Worm (Caenorhabditis elegans): ENCODE data around the gene ymel-1.
A peak's percentile ranks its signal among the peaks of the same experiment; 100 is the strongest.

ymel-1 gene

DNA sequence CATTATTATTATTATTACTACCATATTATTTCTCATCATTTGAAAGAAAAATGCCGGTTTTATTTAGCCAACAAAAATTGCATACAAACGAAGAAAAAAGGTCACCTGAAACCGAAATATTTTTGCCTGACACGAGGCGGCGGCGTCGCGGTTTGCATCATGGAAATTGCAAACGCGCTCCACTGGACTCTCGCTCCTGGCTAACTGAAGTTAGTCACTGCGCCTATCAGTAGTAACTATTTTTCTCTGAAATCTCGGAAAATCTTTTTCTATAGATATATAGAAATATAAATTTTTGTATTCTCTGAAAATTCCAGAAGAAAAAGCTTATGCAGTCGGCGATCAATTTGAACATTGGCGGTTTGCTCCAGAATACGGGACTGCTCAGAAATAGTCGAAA is at the start of gene ymel-1:
TSS of gene ymel-1 (plus strand) at position 318 of the 400 bp plus-strand sequence.
- TF ChIP-seq him-1 (tag; optimal IDR thresholded peaks at IDR 0.05) (no peak), dao-5 (tag; optimal IDR thresholded peaks at IDR 0.05) (no peak), W03F9.2 (tag; optimal IDR thresholded peaks at IDR 0.05) (no peak)

DNA sequence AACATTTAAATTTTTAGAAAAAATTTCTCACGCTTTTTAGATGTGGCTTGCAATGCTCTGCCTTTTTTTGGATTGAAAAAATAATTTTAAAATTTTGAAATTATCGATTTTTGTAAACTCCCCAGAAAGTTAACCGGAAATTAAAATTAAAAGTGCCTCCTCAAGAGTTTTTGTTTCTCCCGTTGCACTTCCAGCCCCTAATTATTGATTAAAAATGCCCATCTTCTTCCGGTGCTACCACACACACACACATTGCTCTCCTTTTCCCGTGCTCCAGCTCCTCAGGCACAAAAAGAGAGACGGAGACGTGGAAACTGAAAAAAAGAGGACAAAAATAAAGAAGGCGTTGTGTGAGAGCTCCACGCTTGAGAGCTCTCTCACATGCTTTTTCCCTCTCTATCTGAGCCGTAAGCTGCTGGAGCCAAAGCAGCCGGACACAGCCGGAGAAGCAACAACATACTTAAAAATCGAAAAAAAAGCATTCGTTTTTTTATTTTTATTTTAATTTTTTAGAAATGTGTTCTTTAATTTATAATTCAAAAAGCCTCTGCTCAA is 48.5 kb upstream of the ymel-1 start:
- TF ChIP-seq him-1 (tag; optimal IDR thresholded peaks at IDR 0.05) = no peak
- TF ChIP-seq dao-5 (tag; optimal IDR thresholded peaks at IDR 0.05) = no peak
- no peak for TF ChIP-seq W03F9.2 (tag; optimal IDR thresholded peaks at IDR 0.05)

DNA sequence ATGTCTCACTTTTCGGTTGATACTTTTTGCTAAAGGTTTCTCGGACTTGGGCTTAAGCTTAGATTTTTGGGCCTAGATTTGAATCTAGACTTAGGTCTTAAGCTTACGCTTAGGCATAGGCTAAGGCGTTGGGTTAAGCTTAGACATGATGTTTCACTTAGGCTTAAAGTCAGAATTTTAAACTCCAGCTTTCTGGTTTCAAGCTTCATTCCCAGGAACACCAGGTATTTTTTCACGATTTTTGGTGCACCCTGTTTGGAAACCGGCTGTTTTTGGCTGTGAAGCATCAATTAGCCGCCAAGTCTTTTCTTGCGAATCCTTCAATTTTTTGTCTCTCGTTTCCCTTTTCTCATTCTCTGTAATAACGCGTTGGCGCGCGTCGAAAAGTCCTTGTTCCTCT is 42.1 kb upstream of the ymel-1 start:
- TF ChIP-seq dao-5 (tag; optimal IDR thresholded peaks at IDR 0.05) (no peak), him-1 (tag; optimal IDR thresholded peaks at IDR 0.05) (no peak)

DNA sequence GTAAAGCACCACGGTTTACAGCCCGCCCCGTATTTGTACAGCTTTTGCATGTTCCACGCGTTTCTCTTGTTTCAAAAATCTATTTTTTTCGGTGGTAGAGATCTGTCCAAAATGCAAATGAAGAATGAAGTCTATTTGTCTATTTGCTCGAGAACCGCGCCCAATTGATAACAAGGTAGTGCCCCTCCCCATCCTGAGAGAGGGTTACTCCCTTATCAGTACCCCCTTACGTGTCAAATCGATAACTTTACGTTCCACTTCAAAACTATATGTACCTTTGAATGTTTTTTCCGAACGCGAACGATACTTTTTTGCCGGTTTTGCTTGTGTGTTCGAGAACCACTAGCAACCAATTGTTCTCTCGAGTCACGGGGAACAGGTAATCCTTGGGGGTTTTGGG is 39.9 kb upstream of the ymel-1 start:
- no peak for TF ChIP-seq him-1 (tag; optimal IDR thresholded peaks at IDR 0.05)

DNA sequence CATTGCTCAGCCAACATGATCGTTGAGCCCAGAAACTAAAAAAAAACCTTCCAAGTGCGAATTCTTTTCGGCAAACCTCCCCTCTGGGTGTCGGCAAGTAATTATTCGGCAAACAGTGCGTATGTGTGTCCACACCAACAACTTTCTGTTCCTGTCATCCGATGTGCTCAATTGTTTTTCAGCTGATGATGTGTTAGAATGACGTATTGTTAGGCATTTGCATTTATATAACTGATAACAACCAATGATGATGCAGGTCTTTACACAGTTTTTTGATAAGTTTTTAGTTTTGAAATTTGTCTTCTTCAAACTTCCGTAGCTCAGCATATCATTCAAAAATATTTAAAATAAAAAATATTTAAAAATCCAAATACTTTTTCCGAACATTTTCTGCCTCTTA is 37.0 kb upstream of the ymel-1 start:
- TF ChIP-seq W03F9.2 (tag; optimal IDR thresholded peaks at IDR 0.05) (no peak), him-1 (tag; optimal IDR thresholded peaks at IDR 0.05) (no peak), dao-5 (tag; optimal IDR thresholded peaks at IDR 0.05) (no peak)

DNA sequence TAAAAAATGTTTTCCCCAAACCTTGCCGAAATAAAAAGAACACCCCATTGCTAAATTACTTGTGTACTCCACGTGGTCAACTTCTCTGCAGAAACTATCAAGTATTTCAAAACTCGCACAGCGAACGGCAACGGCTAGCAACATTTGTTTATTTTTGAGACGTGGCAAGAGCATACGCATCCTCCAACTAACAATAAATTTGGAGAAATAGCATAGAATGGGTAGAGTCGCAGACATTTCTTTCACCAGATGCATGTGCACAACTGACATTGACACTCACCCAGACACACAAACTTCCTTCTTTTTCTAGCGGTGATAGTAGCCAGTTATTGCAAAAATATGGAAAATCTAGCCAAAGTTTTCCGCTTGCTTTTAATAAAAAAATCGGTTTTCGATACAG is 36.3 kb upstream of the ymel-1 start:
- TF ChIP-seq dao-5 (tag; optimal IDR thresholded peaks at IDR 0.05) (no peak), him-1 (tag; optimal IDR thresholded peaks at IDR 0.05) (no peak), W03F9.2 (tag; optimal IDR thresholded peaks at IDR 0.05) (no peak)

DNA sequence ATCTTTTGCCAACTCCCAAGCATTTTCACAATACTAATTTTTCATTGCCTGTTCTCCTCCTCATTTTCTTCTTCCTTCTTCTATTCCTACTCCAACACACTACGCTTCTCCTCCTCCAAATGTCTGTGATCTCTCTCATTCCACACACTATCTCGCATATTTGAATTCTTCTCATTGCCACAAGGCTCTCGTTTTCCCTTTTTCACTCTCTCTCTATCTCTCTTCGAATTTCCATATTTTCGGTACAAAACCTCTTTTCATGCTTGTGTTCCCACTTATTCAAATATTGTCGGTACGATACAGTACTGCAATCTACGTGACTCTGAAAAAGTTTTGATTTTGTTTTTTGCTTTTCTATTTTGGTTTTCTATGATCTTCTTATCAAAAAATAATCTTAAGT is 35.3 kb upstream of the ymel-1 start:
- TF ChIP-seq dao-5 (tag; optimal IDR thresholded peaks at IDR 0.05) (no peak), W03F9.2 (tag; optimal IDR thresholded peaks at IDR 0.05) (no peak), him-1 (tag; optimal IDR thresholded peaks at IDR 0.05) (no peak)

DNA sequence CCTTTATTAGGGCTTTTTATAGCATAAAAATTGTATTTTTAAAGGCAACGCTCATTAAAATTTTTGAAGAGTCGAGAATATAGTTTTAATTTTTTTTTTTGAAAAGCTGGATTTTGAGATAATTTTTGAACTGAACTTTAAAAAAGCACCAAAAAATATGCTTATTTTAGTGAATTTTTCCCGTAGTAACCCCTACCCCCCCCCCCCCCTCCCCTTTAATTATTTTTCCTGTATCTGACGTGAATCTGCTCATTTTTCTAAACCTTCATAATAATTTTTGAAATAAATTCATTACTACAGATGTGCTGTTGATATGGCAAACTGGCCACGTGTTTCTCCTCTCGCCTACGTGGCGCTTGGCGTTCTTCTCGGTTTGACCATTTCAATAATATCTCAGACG is 34.5 kb upstream of the ymel-1 start, which contains the start of gene C38H2.2:
TSS of gene C38H2.2 (plus strand) at position 301 of the 400 bp plus-strand sequence.
- no peak for TF ChIP-seq dao-5 (tag; optimal IDR thresholded peaks at IDR 0.05)
- TF ChIP-seq W03F9.2 (tag; optimal IDR thresholded peaks at IDR 0.05) = no peak
- no peak for TF ChIP-seq him-1 (tag; optimal IDR thresholded peaks at IDR 0.05)

DNA sequence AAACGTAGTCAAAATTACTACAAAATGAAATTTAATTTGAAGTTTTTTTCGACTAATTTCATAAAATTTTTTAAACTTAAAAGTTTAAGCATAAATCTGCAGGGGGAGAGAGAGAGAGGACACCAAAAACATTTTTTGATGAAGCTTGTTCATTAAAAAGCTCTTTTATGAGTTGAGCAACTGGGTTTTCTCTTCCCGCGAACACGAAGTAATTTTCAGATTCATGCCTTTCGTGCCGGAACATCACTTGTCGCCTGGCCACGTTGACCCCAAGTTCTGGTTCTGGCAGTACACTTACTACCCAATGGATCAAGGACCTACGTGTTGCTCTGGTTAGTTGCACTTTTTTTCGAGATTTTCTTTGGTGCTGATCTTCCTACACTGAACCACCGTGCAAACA is 32.1 kb upstream of the ymel-1 start:
- TF ChIP-seq W03F9.2 (tag; optimal IDR thresholded peaks at IDR 0.05) = no peak
- no peak for TF ChIP-seq dao-5 (tag; optimal IDR thresholded peaks at IDR 0.05)
- no peak for TF ChIP-seq him-1 (tag; optimal IDR thresholded peaks at IDR 0.05)

DNA sequence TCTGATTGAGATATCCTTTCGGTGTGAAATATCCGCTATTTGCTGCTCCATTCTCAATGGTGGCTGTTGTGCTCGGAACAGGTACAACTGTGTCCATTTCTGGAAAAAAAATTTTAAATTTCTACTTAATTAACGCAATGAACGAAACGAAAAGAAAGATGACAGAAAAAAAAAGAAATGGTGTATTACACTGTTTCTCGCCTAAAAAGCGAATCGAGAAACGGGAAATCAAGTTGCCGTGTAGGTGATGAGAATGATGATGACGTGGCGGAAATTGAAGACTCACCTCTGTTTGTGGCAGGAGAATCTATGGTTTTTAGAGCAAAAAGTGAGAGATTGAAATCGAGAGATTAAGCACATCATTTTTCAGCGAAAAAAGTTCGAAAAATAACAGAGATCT is 29.5 kb upstream of the ymel-1 start, which contains the start of gene C38H2.3:
TSS of gene C38H2.3 (minus strand) at position 101 of the 400 bp plus-strand sequence.
- TF ChIP-seq W03F9.2 (tag; optimal IDR thresholded peaks at IDR 0.05) = no peak
- TF ChIP-seq dao-5 (tag; optimal IDR thresholded peaks at IDR 0.05) = no peak
- TF ChIP-seq him-1 (tag; optimal IDR thresholded peaks at IDR 0.05) = no peak

DNA sequence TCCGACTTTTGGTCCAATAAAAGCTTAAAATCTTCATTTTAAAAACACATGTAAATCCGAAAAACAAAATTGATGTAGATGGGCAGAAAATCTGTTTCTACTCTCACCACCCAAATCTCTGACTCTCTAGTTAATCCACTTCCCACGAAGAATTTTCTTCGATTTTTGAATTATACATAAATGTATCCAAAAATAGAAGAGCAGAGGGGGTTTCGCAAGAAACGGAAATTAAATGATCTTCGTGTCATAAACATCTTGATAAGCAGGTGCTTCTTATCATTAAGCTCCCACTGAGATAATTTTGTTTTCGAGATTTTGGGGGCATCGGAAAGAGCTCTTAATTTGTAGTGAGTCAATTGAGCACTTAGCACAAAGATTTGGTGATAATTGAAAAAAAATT is 26.3 kb upstream of the ymel-1 start:
- TF ChIP-seq dao-5 (tag; optimal IDR thresholded peaks at IDR 0.05) = no peak
- TF ChIP-seq him-1 (tag; optimal IDR thresholded peaks at IDR 0.05) = no peak
- no peak for TF ChIP-seq W03F9.2 (tag; optimal IDR thresholded peaks at IDR 0.05)

DNA sequence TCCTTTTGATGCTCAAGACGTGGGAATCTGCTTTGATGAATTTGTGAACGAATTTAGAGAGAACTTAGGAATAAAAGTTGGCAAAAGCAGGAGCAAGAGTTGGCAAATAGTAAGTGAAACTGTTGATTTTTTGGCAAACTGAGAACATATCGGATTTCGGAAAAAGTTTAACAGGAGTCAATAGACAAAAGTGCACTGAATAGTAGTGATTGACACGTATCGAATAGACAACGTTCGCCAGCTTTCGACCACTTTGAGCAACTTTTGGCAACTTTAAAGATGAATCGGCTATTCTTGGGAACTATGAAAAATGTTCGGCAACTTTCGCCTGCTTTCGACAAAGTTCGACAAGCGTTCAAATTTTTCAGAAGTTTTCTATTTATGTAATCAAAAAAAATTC is 24.3 kb upstream of the ymel-1 start, which contains the start of gene M03C11.9:
TSS of gene M03C11.9 (minus strand) at position 101 of the 400 bp plus-strand sequence.
- TF ChIP-seq dao-5 (tag; optimal IDR thresholded peaks at IDR 0.05) (no peak), W03F9.2 (tag; optimal IDR thresholded peaks at IDR 0.05) (no peak), him-1 (tag; optimal IDR thresholded peaks at IDR 0.05) (no peak)

DNA sequence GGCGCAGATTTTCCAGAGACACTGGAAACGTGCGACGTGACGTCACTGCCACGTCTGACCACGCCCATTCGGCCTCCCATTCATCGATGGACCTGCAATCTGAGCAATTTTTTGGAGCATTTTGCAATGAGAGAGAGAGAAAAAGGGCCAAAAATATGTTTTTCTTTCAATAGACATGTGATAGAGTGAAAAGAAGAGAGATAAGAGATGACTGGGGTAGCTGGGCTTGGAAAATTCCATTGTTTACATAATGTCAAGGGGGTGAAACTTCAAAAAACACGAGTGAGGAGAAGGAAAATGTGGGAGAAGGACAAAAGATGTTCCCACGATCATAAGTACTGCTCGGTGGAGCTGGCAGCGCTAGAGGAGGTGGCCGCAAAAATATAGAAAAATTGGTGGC is 19.9 kb upstream of the ymel-1 start, which contains the start of gene M03C11.1:
TSS of gene M03C11.1 (minus strand) at position 101 of the 400 bp plus-strand sequence.
- TF ChIP-seq W03F9.2 (tag; optimal IDR thresholded peaks at IDR 0.05) (no peak), dao-5 (tag; optimal IDR thresholded peaks at IDR 0.05) (no peak), him-1 (tag; optimal IDR thresholded peaks at IDR 0.05) (no peak)

DNA sequence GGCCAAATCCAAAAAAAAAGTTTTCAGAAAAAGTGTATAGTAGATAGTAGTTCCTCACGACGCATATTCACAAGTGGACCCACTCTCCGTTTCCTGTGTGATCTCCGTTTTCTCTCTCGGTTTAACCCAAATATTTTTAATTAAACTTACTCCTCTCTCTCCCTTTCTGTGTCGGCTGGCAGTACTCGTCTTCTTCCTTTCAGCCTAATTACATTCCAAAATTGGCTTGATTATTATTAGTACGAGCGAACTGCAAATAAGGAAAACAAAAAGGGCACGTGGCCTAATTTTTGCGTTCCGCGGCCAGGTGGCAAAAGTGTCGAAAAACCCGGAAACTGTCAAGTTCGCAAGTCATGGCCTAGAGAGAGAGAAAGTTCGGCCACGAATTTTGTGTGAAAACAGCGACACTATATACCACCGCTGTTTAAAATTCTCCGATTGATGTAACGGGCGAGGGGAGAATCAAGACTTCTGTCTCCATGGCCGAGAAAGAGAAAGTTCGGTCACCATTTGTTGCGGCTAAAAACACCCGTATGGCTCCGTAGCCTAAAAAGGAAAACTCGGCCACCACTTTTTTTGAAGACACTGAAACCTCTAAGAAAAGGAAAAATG is 18.9 kb upstream of the ymel-1 start:
- TF ChIP-seq dao-5 (tag; optimal IDR thresholded peaks at IDR 0.05) (no peak), him-1 (tag; optimal IDR thresholded peaks at IDR 0.05) (no peak)

DNA sequence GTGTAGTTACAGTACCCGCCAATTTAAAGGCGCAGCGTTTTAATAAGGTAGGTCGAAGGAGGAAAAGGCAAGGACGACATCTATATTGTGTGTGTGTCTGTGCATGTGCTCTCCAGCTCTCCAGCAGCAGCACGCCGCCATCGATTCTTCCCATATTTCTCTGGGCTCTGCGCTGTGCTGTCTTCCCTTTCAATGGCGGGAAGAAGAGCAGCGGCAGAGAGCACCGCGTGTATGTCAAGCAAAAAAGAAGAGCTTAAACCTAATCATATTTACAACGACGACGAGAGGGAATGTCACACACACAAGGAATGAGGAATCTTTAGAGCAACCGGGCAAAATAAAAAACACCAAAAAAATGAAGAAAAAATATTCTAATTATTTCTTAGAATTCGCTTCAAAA is 17.0 kb upstream of the ymel-1 start:
- no peak for TF ChIP-seq W03F9.2 (tag; optimal IDR thresholded peaks at IDR 0.05)
- peak; percentile 22 for TF ChIP-seq him-1 (tag; optimal IDR thresholded peaks at IDR 0.05)
- TF ChIP-seq dao-5 (tag; optimal IDR thresholded peaks at IDR 0.05) = no peak
